Fruit fly (Drosophila melanogaster) whole organism, embryonic: Measurements from ENCODE around the gene CG7557.

Source experiments
- Ada2b ChIP-seq: fragments of 200-800 bp; sonication (Bioruptor generic); IDR thresholded peaks from 2 replicates; pipeline ENCODE4 v1.3.6; 2022; ENCODE audit warnings: missing biosample characterization, missing genetic modification characterization
- Antp ChIP-seq: fragments of 200-800 bp; sonication (Bioruptor generic); optimal IDR thresholded peaks from 3 replicates; lab custom pipeline; 2016; ENCODE audit warnings: missing biosample characterization, missing genetic modification characterization
- Bgb ChIP-seq: fragments of 200-800 bp; sonication (Bioruptor generic); IDR thresholded peaks from 2 replicates; pipeline ENCODE4 v1.3.6; 2022; ENCODE audit warnings: missing biosample characterization, missing genetic modification characterization; ENCODE audit not compliant: partially characterized antibody
- CG10147 ChIP-seq: fragments of 200-800 bp; sonication (Bioruptor generic); optimal IDR thresholded peaks from 2 replicates; lab custom pipeline; 2019; ENCODE audit warnings: missing biosample characterization, mild to moderate bottlenecking, missing genetic modification characterization, moderate library complexity
- CG10209 ChIP-seq: fragments of 200-800 bp; sonication (Bioruptor generic); optimal IDR thresholded peaks from 3 replicates; lab custom pipeline; 2017; ENCODE audit warnings: missing biosample characterization, mild to moderate bottlenecking, missing genetic modification characterization, missing genetic modification reagents
- CG12104 ChIP-seq: fragments of 200-800 bp; sonication (Bioruptor generic); optimal IDR thresholded peaks from 3 replicates; lab custom pipeline; 2016; ENCODE audit warnings: missing biosample characterization, missing genetic modification characterization
- CG12299 ChIP-seq: fragments of 200-800 bp; sonication (Bioruptor generic); optimal IDR thresholded peaks from 2 replicates; lab custom pipeline; 2018; ENCODE audit warnings: missing biosample characterization, mild to moderate bottlenecking, missing genetic modification characterization
- CG12659 ChIP-seq: fragments of 200-800 bp; sonication (Bioruptor generic); optimal IDR thresholded peaks from 3 replicates; lab custom pipeline; 2017; ENCODE audit warnings: mild to moderate bottlenecking, missing biosample characterization, missing genetic modification reagents, missing genetic modification characterization
- CG14710 ChIP-seq: fragments of 200-800 bp; sonication (Bioruptor generic); optimal IDR thresholded peaks from 3 replicates; lab custom pipeline; 2019; ENCODE audit warnings: missing biosample characterization, mild to moderate bottlenecking, missing genetic modification characterization, moderate library complexity
- CG1529 ChIP-seq: fragments of 200-800 bp; sonication (Bioruptor generic); optimal IDR thresholded peaks from 3 replicates; lab custom pipeline; 2018; ENCODE audit warnings: missing biosample characterization, missing genetic modification characterization
- CG18599 ChIP-seq: fragments of 200-800 bp; sonication (Bioruptor generic); optimal IDR thresholded peaks from 3 replicates; lab custom pipeline; 2017; ENCODE audit warnings: missing biosample characterization, missing genetic modification characterization, mild to moderate bottlenecking, moderate library complexity, missing genetic modification reagents
- CG2199 ChIP-seq: fragments of 200-800 bp; sonication (Bioruptor generic); IDR thresholded peaks from 3 replicates; pipeline ENCODE4 v1.3.6; 2022; ENCODE audit warnings: missing biosample characterization, missing genetic modification characterization
- CG30403 ChIP-seq: fragments of 200-800 bp; sonication (Bioruptor generic); optimal IDR thresholded peaks from 3 replicates; lab custom pipeline; 2016; ENCODE audit warnings: missing biosample characterization, missing genetic modification characterization
- CG30431 ChIP-seq: fragments of 200-800 bp; sonication (Bioruptor generic); optimal IDR thresholded peaks from 2 replicates; lab custom pipeline; 2017; ENCODE audit warnings: missing biosample characterization, missing genetic modification characterization
- CG4424 ChIP-seq: fragments of 200-800 bp; sonication (Bioruptor generic); optimal IDR thresholded peaks from 3 replicates; lab custom pipeline; 2016; ENCODE audit warnings: missing biosample characterization, missing genetic modification characterization
- CG5245 ChIP-seq: fragments of 200-800 bp; sonication (Bioruptor generic); optimal IDR thresholded peaks from 3 replicates; lab custom pipeline; 2016; ENCODE audit warnings: missing biosample characterization, missing genetic modification characterization
- CG8924 ChIP-seq: fragments of 200-800 bp; optimal IDR thresholded peaks from 3 replicates; lab custom pipeline; 2019; ENCODE audit warnings: missing biosample characterization, mild to moderate bottlenecking, missing genetic modification characterization, moderate library complexity
- CHES-1-like ChIP-seq: fragments of 200-800 bp; sonication (Bioruptor generic); optimal IDR thresholded peaks from 2 replicates; lab custom pipeline; 2016; ENCODE audit warnings: missing biosample characterization, missing genetic modification characterization
- GATAe ChIP-seq: fragments of 200-800 bp; sonication (Bioruptor generic); conservative IDR thresholded peaks from 2 replicates; pipeline ENCODE4 v1.3.6; 2022; ENCODE audit warnings: missing biosample characterization, missing genetic modification characterization
- HLH54F ChIP-seq: fragments of 200-800 bp; sonication (Bioruptor generic); optimal IDR thresholded peaks from 3 replicates; lab custom pipeline; 2016; ENCODE audit warnings: missing biosample characterization, missing genetic modification characterization
- Hand ChIP-seq: fragments of 200-800 bp; sonication (Bioruptor generic); optimal IDR thresholded peaks from 2 replicates; lab custom pipeline; 2017; ENCODE audit warnings: mild to moderate bottlenecking, missing biosample characterization, missing genetic modification reagents, missing genetic modification characterization
- Hsf ChIP-seq: fragments of 200-800 bp; sonication (Bioruptor generic); optimal IDR thresholded peaks from 3 replicates; lab custom pipeline; 2016; ENCODE audit warnings: missing biosample characterization, missing genetic modification characterization
- Max ChIP-seq: fragments of 200-800 bp; sonication (Bioruptor generic); optimal IDR thresholded peaks from 2 replicates; lab custom pipeline; 2016; ENCODE audit warnings: missing biosample characterization, mild to moderate bottlenecking, missing genetic modification characterization
- Mrtf ChIP-seq: fragments of 200-800 bp; sonication (Bioruptor generic); IDR thresholded peaks from 3 replicates; pipeline ENCODE4 v1.3.6; 2022; ENCODE audit warnings: missing biosample characterization, missing genetic modification characterization
- Oli ChIP-seq: fragments of 200-800 bp; sonication (Bioruptor generic); optimal IDR thresholded peaks from 2 replicates; lab custom pipeline; 2018; ENCODE audit warnings: missing biosample characterization, mild to moderate bottlenecking, missing genetic modification characterization, moderate library complexity
- Pdp1 ChIP-seq, 2 experiments: fragments of 200-800 bp; sonication (Bioruptor generic); optimal IDR thresholded peaks; 3 replicates each; lab custom pipeline; 2016; ENCODE audit warnings: missing biosample characterization in 2 of 2, missing genetic modification characterization in 2 of 2, mild to moderate bottlenecking in 1 of 2, moderate library complexity in 1 of 2
- Six4 ChIP-seq: fragments of 200-800 bp; sonication (Bioruptor generic); optimal IDR thresholded peaks from 2 replicates; lab custom pipeline; 2016; ENCODE audit warnings: missing biosample characterization, missing genetic modification characterization
- Sry-β ChIP-seq: fragments of 200-800 bp; sonication (Bioruptor generic); optimal IDR thresholded peaks from 2 replicates; lab custom pipeline; 2018; ENCODE audit warnings: missing biosample characterization, mild to moderate bottlenecking, missing genetic modification characterization, moderate library complexity
- TFAM ChIP-seq: fragments of 200-800 bp; sonication (Bioruptor generic); optimal IDR thresholded peaks from 2 replicates; lab custom pipeline; 2017; ENCODE audit warnings: missing biosample characterization, missing genetic modification characterization, inconsistent platforms
- bbx ChIP-seq: fragments of 200-800 bp; sonication (Bioruptor generic); IDR thresholded peaks from 2 replicates; pipeline ENCODE4 v1.3.6; 2022; ENCODE audit warnings: missing biosample characterization, missing genetic modification characterization; ENCODE audit not compliant: partially characterized antibody
- cato ChIP-seq: fragments of 200-800 bp; sonication (Bioruptor generic); optimal IDR thresholded peaks from 2 replicates; lab custom pipeline; 2016; ENCODE audit warnings: missing biosample characterization, missing genetic modification characterization, borderline replicate concordance
- crc ChIP-seq: fragments of 200-800 bp; sonication (Bioruptor generic); optimal IDR thresholded peaks from 2 replicates; lab custom pipeline; 2016; ENCODE audit warnings: missing biosample characterization, missing genetic modification characterization
- croc ChIP-seq: fragments of 200-800 bp; sonication (Bioruptor generic); conservative IDR thresholded peaks from 3 replicates; pipeline ENCODE4 v1.3.6; 2022; ENCODE audit warnings: missing biosample characterization, missing genetic modification characterization
- crol ChIP-seq: fragments of 200-800 bp; sonication (Bioruptor generic); IDR thresholded peaks from 2 replicates; pipeline ENCODE4 v1.3.6; 2022; ENCODE audit warnings: missing biosample characterization, missing genetic modification characterization
- ewg ChIP-seq: fragments of 200-800 bp; sonication (Bioruptor generic); optimal IDR thresholded peaks from 3 replicates; lab custom pipeline; 2017; ENCODE audit warnings: mild to moderate bottlenecking, missing biosample characterization, missing genetic modification reagents, missing genetic modification characterization
- fd3F ChIP-seq: fragments of 200-800 bp; sonication (Bioruptor generic); optimal IDR thresholded peaks from 2 replicates; lab custom pipeline; 2018; ENCODE audit warnings: missing biosample characterization, mild to moderate bottlenecking, missing genetic modification characterization, moderate library complexity
- fd64A ChIP-seq: fragments of 200-800 bp; sonication (Bioruptor generic); optimal IDR thresholded peaks from 3 replicates; lab custom pipeline; 2018; ENCODE audit warnings: missing biosample characterization, mild to moderate bottlenecking, missing genetic modification characterization
- ham ChIP-seq: fragments of 200-800 bp; sonication (Bioruptor generic); IDR thresholded peaks from 2 replicates; pipeline ENCODE4 v1.3.6; 2022; ENCODE audit warnings: missing biosample characterization, missing genetic modification characterization
- hth ChIP-seq: fragments of >200 bp; optimal IDR thresholded peaks from 2 replicates; lab custom pipeline; 2017; ENCODE audit warnings: inconsistent platforms
- kni ChIP-seq: fragments of 200-800 bp; sonication (Bioruptor generic); optimal IDR thresholded peaks from 3 replicates; lab custom pipeline; 2017; ENCODE audit warnings: mild to moderate bottlenecking, missing biosample characterization, missing genetic modification reagents, missing genetic modification characterization
- nerfin-1 ChIP-seq: fragments of 200-800 bp; sonication (Bioruptor generic); optimal IDR thresholded peaks from 3 replicates; lab custom pipeline; 2019; ENCODE audit warnings: missing biosample characterization, mild to moderate bottlenecking, missing genetic modification characterization, moderate library complexity
- pan ChIP-seq, 4 experiments: fragments of >200 bp in 3 of 4; fragments of 200-800 bp in 1 of 4; sonication (Bioruptor generic) in 1 of 4; optimal IDR thresholded peaks in 3 of 4; IDR thresholded peaks in 1 of 4; 2 replicates each; pipeline versions ENCODE4 v1.3.6 to Lab custom; 2017 to 2022; ENCODE audit warnings: missing biosample characterization in 2 of 4, missing genetic modification characterization in 2 of 4, mixed read lengths in 1 of 4
- prd ChIP-seq, 3 experiments: fragments of >200 bp in 2 of 3; fragments of 200-800 bp in 1 of 3; sonication (Bioruptor generic) in 1 of 3; optimal IDR thresholded peaks in 2 of 3; IDR thresholded peaks in 1 of 3; 2 replicates in 2 of 3; 3 replicates in 1 of 3; pipeline versions ENCODE4 v1.3.6 to Lab custom; 2017 to 2022; ENCODE audit warnings: missing biosample characterization in 1 of 3, missing genetic modification characterization in 1 of 3
- sob ChIP-seq: fragments of 200-800 bp; sonication (Bioruptor generic); IDR thresholded peaks from 2 replicates; pipeline ENCODE4 v1.3.6; 2022; ENCODE audit warnings: missing biosample characterization, missing genetic modification characterization
- sqz ChIP-seq: fragments of 200-800 bp; sonication (Bioruptor generic); optimal IDR thresholded peaks from 3 replicates; lab custom pipeline; 2018; ENCODE audit warnings: missing biosample characterization, mild to moderate bottlenecking, missing genetic modification characterization
- sr ChIP-seq: fragments of 200-800 bp; sonication (Bioruptor generic); IDR thresholded peaks from 3 replicates; pipeline ENCODE4 v1.3.6; 2022; ENCODE audit warnings: missing biosample characterization, missing genetic modification characterization
- twi ChIP-seq: fragments of 200-800 bp; optimal IDR thresholded peaks from 2 replicates; lab custom pipeline; 2019; ENCODE audit warnings: missing biosample characterization, mild to moderate bottlenecking, missing genetic modification characterization, moderate library complexity
- zen ChIP-seq: fragments of 200-800 bp; sonication (Bioruptor generic); optimal IDR thresholded peaks from 3 replicates; lab custom pipeline; 2018; ENCODE audit warnings: missing biosample characterization, mild to moderate bottlenecking, missing genetic modification characterization, moderate library complexity

Gene CG7557

DNA sequence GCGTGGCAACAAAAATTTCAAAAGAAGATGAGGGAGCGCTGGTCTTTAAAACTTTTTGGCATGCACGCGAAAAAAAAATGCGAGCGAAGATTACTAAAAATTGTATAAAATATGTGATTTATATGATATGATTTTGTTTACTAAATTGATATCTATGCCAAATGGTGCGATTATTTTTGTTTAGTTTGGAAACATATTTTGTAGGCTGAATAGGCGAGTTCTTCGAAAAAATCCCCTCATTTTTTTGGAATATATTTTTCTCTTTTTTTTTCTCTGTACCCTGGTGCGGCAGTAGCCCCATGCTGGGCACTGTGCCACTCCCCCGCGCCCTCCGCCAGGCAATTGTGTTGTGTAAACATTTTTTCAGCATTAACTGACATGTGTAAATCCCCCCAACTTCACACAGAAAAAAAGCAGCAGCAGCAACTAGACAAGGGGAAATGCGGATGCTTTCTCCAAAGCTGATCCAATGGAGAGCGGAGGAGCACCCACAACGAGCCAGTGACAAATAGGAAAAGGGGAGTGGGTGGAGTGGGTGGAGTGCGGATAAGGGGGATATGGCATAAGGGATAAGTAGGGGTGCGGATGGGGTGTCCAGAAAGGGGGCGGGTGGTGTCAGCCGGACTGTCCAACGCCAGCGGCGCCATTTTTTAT is 41.1 kb downstream of the CG7557 start (continued):
- TF ChIP-seq CG12104 (GFP tag; lab: Kevin White, UChicago) (peak; percentile 44), Hsf (GFP tag; lab: Kevin White, UChicago) (no peak), Ada2b (GFP tag; lab: Robert Waterston, UW) (0 out of 2 replicates have a peak, but pooled peaks have one; percentile 10), sob (GFP tag; lab: Robert Waterston, UW) (no peak), CG10209 (no peak), fd3F (no peak), CG30403 (GFP tag; lab: Kevin White, UChicago) (peak; percentile 12), Mrtf (GFP tag; lab: Robert Waterston, UW) (no peak), croc (GFP tag; lab: Robert Waterston, UW) (no peak), Hand (GFP tag; lab: Kevin White, UChicago) (no peak), bbx (no peak), CG30431 (no peak), twi (tag; lab: Kevin White, UChicago) (peak; percentile 14), CG2199 (0 out of 3 replicates have a peak, but pooled peaks have one; percentile 11), Six4 (GFP tag; lab: Kevin White, UChicago) (peak; percentile 25), CG18599 (GFP tag; lab: Kevin White, UChicago) (peak; percentile 5), CG14710 (peak; percentile 13), sqz (GFP tag; lab: Kevin White, UChicago) (peak; percentile 8), prd (optimal IDR thresholded peaks at IDR 0.05; lab: Kevin White, UChicago) (no peak), prd (GFP tag; IDR thresholded peaks at IDR 0.05; lab: Robert Waterston, UW) (peak; percentile 23; the same call in 1 of the 3 replicates), kni (GFP tag; lab: Kevin White, UChicago) (no peak), CG5245 (GFP tag; lab: Kevin White, UChicago) (no peak), crc (GFP tag; lab: Kevin White, UChicago) (no peak), crol (peak; percentile 67; the same call in 1 of the 2 replicates), ewg (GFP tag; lab: Kevin White, UChicago) (no peak), Sry-β (no peak), pan (optimal IDR thresholded peaks at IDR 0.05; lab: Kevin White, UChicago) (no peak), pan (GFP tag; optimal IDR thresholded peaks at IDR 0.05 in 1 of 2, IDR thresholded peaks at IDR 0.05 in 1 of 2) (peak in 1 of 2 experiments; percentile 21), fd64A (no peak), nerfin-1 (no peak), sr (GFP tag; lab: Robert Waterston, UW) (no peak), zen (no peak), Pdp1 (GFP tag; optimal IDR thresholded peaks at IDR 0.05; lab: Kevin White, UChicago) (peak in 1 of 2 experiments; percentile 21), hth (lab: Kevin White, UChicago) (no peak), Oli (tag; lab: Kevin White, UChicago) (peak; percentile 12), Antp (no peak), ham (no peak), CG12659 (GFP tag; lab: Kevin White, UChicago) (no peak), HLH54F (GFP tag; lab: Kevin White, UChicago) (no peak), CG12299 (tag; lab: Kevin White, UChicago) (no peak), CG1529 (peak; percentile 12), CG10147 (GFP tag; lab: Kevin White, UChicago) (no peak), cato (GFP tag; lab: Kevin White, UChicago) (no peak), CHES-1-like (no peak), GATAe (GFP tag; lab: Robert Waterston, UW) (no peak), Bgb (GFP tag; lab: Robert Waterston, UW) (0 out of 2 replicates have a peak, but pooled peaks have one; percentile 12), CG8924 (no peak), TFAM (GFP tag; lab: Kevin White, UChicago) (no peak), Max (GFP tag; lab: Kevin White, UChicago) (peak; percentile 5), CG4424 (GFP tag; lab: Kevin White, UChicago) (peak; percentile 41)
